Worm (Caenorhabditis elegans) whole organism, L3 larva: Measurements from ENCODE around the gene rpb-9.

ENCODE experiments used
- ZK546.5 ChIP-seq: sonication (generic microtip); optimal IDR thresholded peaks from 2 replicates; lab custom pipeline; 2017; ENCODE audit warnings: missing biosample characterization, missing genetic modification characterization
- ceh-9 ChIP-seq: sonication (generic microtip); optimal IDR thresholded peaks from 2 replicates; lab custom pipeline; 2018; ENCODE audit warnings: missing biosample characterization, missing genetic modification characterization
- unc-62 ChIP-seq: fragments of 150-350 bp; sonication (generic microtip); optimal IDR thresholded peaks from 4 replicates; lab custom pipeline; 2014; ENCODE audit warnings: missing biosample characterization, missing genetic modification reagents, missing genetic modification characterization

DNA sequence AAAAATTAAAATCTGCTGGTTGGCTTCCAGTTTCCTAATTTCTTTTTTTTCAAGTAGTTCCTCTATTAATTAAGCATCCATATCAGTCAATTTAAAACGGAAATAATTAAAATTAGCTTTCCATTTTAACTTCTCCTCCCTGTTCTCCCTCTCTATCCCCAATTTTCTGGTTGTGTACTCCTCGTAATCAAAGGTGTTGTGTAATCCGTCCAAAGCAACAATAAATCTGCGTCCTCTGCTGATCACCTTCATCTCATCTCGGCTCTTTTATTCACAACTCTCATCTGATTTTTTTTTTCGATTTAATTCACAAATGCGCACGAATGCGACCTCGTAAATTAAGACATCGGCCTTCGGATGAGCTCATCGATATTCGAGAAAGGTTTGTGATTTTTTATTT, 16.3 kb downstream of the rpb-9 start, which contains the start of gene Y97E10AR.2:
- TF ChIP-seq unc-62 (no peak), ZK546.5 (tag; lab: Kevin White, UChicago) (no peak), ceh-9 (tag; lab: Kevin White, UChicago) (no peak)
